Fruit fly (Drosophila melanogaster) whole organism, wandering third instar larva: Measurements from ENCODE around the gene CG1142.

Experiments
- CG32264 ChIP-seq: fragments of 200-800 bp; sonication (Bioruptor generic); optimal IDR thresholded peaks from 2 replicates; lab custom pipeline; 2016; ENCODE audit warnings: missing biosample characterization, missing genetic modification characterization
- CG9705 ChIP-seq: fragments of 200-800 bp; sonication (Bioruptor generic); optimal IDR thresholded peaks from 2 replicates; lab custom pipeline; 2018; ENCODE audit warnings: missing biosample characterization, mild to moderate bottlenecking, missing genetic modification characterization
- CrebA ChIP-seq: fragments of 200-800 bp; sonication (Bioruptor generic); optimal IDR thresholded peaks from 2 replicates; lab custom pipeline; 2016; ENCODE audit warnings: missing biosample characterization, mild to moderate bottlenecking, missing genetic modification characterization, borderline replicate concordance
- Dif ChIP-seq: fragments of 200-275, 200-300 bp; sonication (Bioruptor generic); optimal IDR thresholded peaks from 2 replicates; lab custom pipeline; 2018; ENCODE audit warnings: missing biosample characterization, missing genetic modification characterization; ENCODE audit not compliant: partially characterized antibody
- GATAd ChIP-seq: sonication (Bioruptor generic); optimal IDR thresholded peaks from 2 replicates; lab custom pipeline; 2016; ENCODE audit warnings: missing biosample characterization, missing genetic modification characterization
- HLH106 ChIP-seq: fragments of 200-800 bp; optimal IDR thresholded peaks from 3 replicates; lab custom pipeline; 2019; ENCODE audit warnings: missing biosample characterization, mild to moderate bottlenecking, missing genetic modification characterization, moderate library complexity
- Hnf4 ChIP-seq: fragments of 200-800 bp; sonication (Bioruptor generic); optimal IDR thresholded peaks from 2 replicates; lab custom pipeline; 2016; ENCODE audit warnings: missing biosample characterization, mild to moderate bottlenecking, missing genetic modification characterization
- Hr78 ChIP-seq: fragments of >200 bp; optimal IDR thresholded peaks from 2 replicates; lab custom pipeline; 2017; ENCODE audit warnings: missing biosample characterization, missing genetic modification characterization
- Hr83 ChIP-seq: fragments of 200-300 bp; sonication (Bioruptor generic); optimal IDR thresholded peaks from 2 replicates; lab custom pipeline; 2016; ENCODE audit warnings: missing biosample characterization, mild to moderate bottlenecking, missing genetic modification characterization, moderate library complexity; ENCODE audit not compliant: poor library complexity, severe bottlenecking
- Myc ChIP-seq: fragments of >200 bp; optimal IDR thresholded peaks from 2 replicates; lab custom pipeline; 2017
- N ChIP-seq: fragments of >200 bp; optimal IDR thresholded peaks from 2 replicates; lab custom pipeline; 2018; ENCODE audit warnings: missing biosample characterization, missing external identifiers, missing genetic modification characterization
- OdsH ChIP-seq: fragments of 200-800 bp; sonication (Bioruptor generic); optimal IDR thresholded peaks from 2 replicates; lab custom pipeline; 2016; ENCODE audit warnings: missing biosample characterization, mild to moderate bottlenecking, missing genetic modification characterization
- Rel ChIP-seq, 2 experiments: fragments of 200-800 bp; sonication (Bioruptor generic) in 1 of 2; optimal IDR thresholded peaks; 2 replicates in 1 of 2; 3 replicates in 1 of 2; lab custom pipeline; 2016 to 2019; ENCODE audit warnings: mild to moderate bottlenecking in 2 of 2, missing biosample characterization in 2 of 2, missing genetic modification characterization in 2 of 2, moderate library complexity in 1 of 2
- Sp1 ChIP-seq: fragments of 200-800 bp; sonication (Bioruptor generic); optimal IDR thresholded peaks from 3 replicates; lab custom pipeline; 2019; ENCODE audit warnings: missing biosample characterization, mild to moderate bottlenecking, missing genetic modification characterization, moderate library complexity
- Vsx2 ChIP-seq: fragments of 200-300, 225-300 bp; sonication (Bioruptor generic); optimal IDR thresholded peaks from 2 replicates; lab custom pipeline; 2018; ENCODE audit warnings: missing biosample characterization, missing genetic modification characterization; ENCODE audit not compliant: partially characterized antibody
- br ChIP-seq: fragments of 200-800 bp; sonication (Bioruptor generic); optimal IDR thresholded peaks from 2 replicates; lab custom pipeline; 2016; ENCODE audit warnings: missing biosample characterization, missing genetic modification characterization
- dl ChIP-seq, 2 experiments: fragments of 175-275, 200-275 bp in 1 of 2; fragments of 200-275 bp in 1 of 2; sonication (Bioruptor generic); optimal IDR thresholded peaks; lab custom pipeline; 2018; ENCODE audit warnings: mild to moderate bottlenecking in 2 of 2, missing biosample characterization in 2 of 2, missing genetic modification characterization in 2 of 2, moderate library complexity in 2 of 2; ENCODE audit not compliant: partially characterized antibody in 2 of 2, insufficient read depth in 1 of 2
- dmrt93B ChIP-seq: fragments of 200-800 bp; sonication (Bioruptor generic); optimal IDR thresholded peaks from 2 replicates; lab custom pipeline; 2018; ENCODE audit warnings: missing biosample characterization, mild to moderate bottlenecking, missing genetic modification characterization
- dsf ChIP-seq: sonication (Bioruptor generic); optimal IDR thresholded peaks from 2 replicates; lab custom pipeline; 2016; ENCODE audit warnings: missing biosample characterization, missing genetic modification characterization, borderline replicate concordance
- ey ChIP-seq: fragments of 200-800 bp; sonication (Bioruptor generic); optimal IDR thresholded peaks from 2 replicates; lab custom pipeline; 2016; ENCODE audit warnings: missing biosample characterization, missing genetic modification characterization
- foxo ChIP-seq, 2 experiments: fragments of 200-800 bp; sonication (Bioruptor generic); optimal IDR thresholded peaks; 2 replicates in 1 of 2; 3 replicates in 1 of 2; lab custom pipeline; 2016 to 2017; ENCODE audit warnings: missing biosample characterization in 2 of 2, missing genetic modification characterization in 2 of 2
- fru ChIP-seq: fragments of 200-800 bp; sonication (Bioruptor generic); optimal IDR thresholded peaks from 3 replicates; lab custom pipeline; 2016; ENCODE audit warnings: missing biosample characterization, mild to moderate bottlenecking, missing genetic modification characterization
- h ChIP-seq: fragments of 200-800 bp; sonication (Bioruptor generic); optimal IDR thresholded peaks from 3 replicates; lab custom pipeline; 2016; ENCODE audit warnings: missing biosample characterization, mild to moderate bottlenecking, missing genetic modification characterization
- jim ChIP-seq: fragments of 175-275, 200-325 bp; sonication (Bioruptor generic); optimal IDR thresholded peaks from 2 replicates; lab custom pipeline; 2016; ENCODE audit warnings: missing biosample characterization, mild to moderate bottlenecking, missing genetic modification characterization
- lola ChIP-seq: fragments of >200 bp; optimal IDR thresholded peaks from 2 replicates; lab custom pipeline; 2017; ENCODE audit warnings: missing biosample characterization, missing genetic modification characterization
- pan ChIP-seq: fragments of >200 bp; optimal IDR thresholded peaks from 2 replicates; lab custom pipeline; 2017
- psq ChIP-seq: fragments of 200-800 bp; sonication (Bioruptor generic); optimal IDR thresholded peaks from 3 replicates; lab custom pipeline; 2017; ENCODE audit warnings: missing biosample characterization, mild to moderate bottlenecking, missing genetic modification characterization, moderate library complexity
- rgr ChIP-seq: fragments of 200-800 bp; sonication (Bioruptor generic); optimal IDR thresholded peaks from 3 replicates; lab custom pipeline; 2016; ENCODE audit warnings: missing biosample characterization, mild to moderate bottlenecking, missing genetic modification characterization
- sage ChIP-seq: fragments of 200-800 bp; sonication (Bioruptor generic); optimal IDR thresholded peaks from 2 replicates; lab custom pipeline; 2016; ENCODE audit warnings: missing biosample characterization, mild to moderate bottlenecking, missing genetic modification characterization
- sv ChIP-seq: fragments of 200-800 bp; sonication (Bioruptor generic); optimal IDR thresholded peaks from 3 replicates; lab custom pipeline; 2016; ENCODE audit warnings: missing biosample characterization, missing genetic modification characterization
- tai ChIP-seq: sonication (Bioruptor generic); optimal IDR thresholded peaks from 2 replicates; lab custom pipeline; 2016; ENCODE audit warnings: missing biosample characterization, missing genetic modification characterization
- usp ChIP-seq: fragments of >200 bp; optimal IDR thresholded peaks from 2 replicates; lab custom pipeline; 2017; ENCODE audit warnings: missing biosample characterization, missing genetic modification characterization

CG1142 gene

dm6 chr3R:7506314-7506988 lies 32.9 kb upstream of the CG1142 start:
- TF ChIP-seq rgr (GFP tag; lab: Kevin White, UChicago) (peak; percentile 55), fru (GFP tag; lab: Kevin White, UChicago) (peak; percentile 47), HLH106 (tag; lab: Kevin White, UChicago) (peak; percentile 50), N (GFP tag; lab: Kevin White, UChicago) (no peak), psq (peak; percentile 11), foxo (GFP tag; optimal IDR thresholded peaks at IDR 0.05; lab: Kevin White, UChicago) (peak in 1 of 2 experiments; percentile 60), OdsH (GFP tag; lab: Kevin White, UChicago) (peak; percentile 57), br (GFP tag; lab: Kevin White, UChicago) (peak; percentile 10), h (GFP tag; lab: Kevin White, UChicago) (peak; percentile 63), ey (peak; percentile 45), Hnf4 (GFP tag; lab: Kevin White, UChicago) (peak; percentile 35), dl (GFP tag; optimal IDR thresholded peaks at IDR 0.05; lab: Kevin White, UChicago; ENCODE audit: insufficient read depth in 1 of 2, partially characterized antibody in 2 of 2) (no peak), sage (GFP tag; lab: Kevin White, UChicago) (no peak), sv (peak; percentile 83)
- TF ChIP-seq, all 38 proteins: peak for 11

- TF ChIP-seq Myc (lab: Kevin White, UChicago), result no peak
- peak; percentile 24 for TF ChIP-seq CrebA (GFP tag; lab: Kevin White, UChicago)
- TF ChIP-seq psq, result no peak
- TF ChIP-seq CG9705 (GFP tag; lab: Kevin White, UChicago), result no peak
- peak in 1 of 2 experiments; percentile 4 for TF ChIP-seq foxo (GFP tag; optimal IDR thresholded peaks at IDR 0.05; lab: Kevin White, UChicago)
- TF ChIP-seq fru (GFP tag; lab: Kevin White, UChicago), result no peak
- no peak for TF ChIP-seq CG32264
- no peak for TF ChIP-seq lola (GFP tag; lab: Kevin White, UChicago)
- no peak for TF ChIP-seq Vsx2 (GFP tag; lab: Kevin White, UChicago)
- TF ChIP-seq Dif (GFP tag; lab: Kevin White, UChicago), result no peak
- TF ChIP-seq GATAd, result no peak
- no peak for TF ChIP-seq sage (GFP tag; lab: Kevin White, UChicago)
- TF ChIP-seq pan (lab: Kevin White, UChicago), result no peak
- TF ChIP-seq Hr83 (GFP tag; lab: Kevin White, UChicago), result no peak
- TF ChIP-seq Hr78 (GFP tag; lab: Kevin White, UChicago), result no peak
- no peak for TF ChIP-seq Rel (GFP tag; optimal IDR thresholded peaks at IDR 0.05; lab: Kevin White, UChicago)
- TF ChIP-seq Rel (tag; optimal IDR thresholded peaks at IDR 0.05; lab: Kevin White, UChicago), result peak; percentile 69
- peak; percentile 55 for TF ChIP-seq h (GFP tag; lab: Kevin White, UChicago)
- TF ChIP-seq ey, result no peak
- TF ChIP-seq tai (GFP tag; lab: Kevin White, UChicago), result no peak
- TF ChIP-seq sv, result no peak
- TF ChIP-seq N (GFP tag; lab: Kevin White, UChicago), result no peak
- TF ChIP-seq dmrt93B (GFP tag; lab: Kevin White, UChicago), result no peak
- TF ChIP-seq br (GFP tag; lab: Kevin White, UChicago), result peak; percentile 0
- TF ChIP-seq dsf (GFP tag; lab: Kevin White, UChicago), result no peak
These were observed 31.6 kb upstream of the CG1142 start, which contains the start of gene alpha-Est9 for dm6 chr3R:7504989-7505761. Gene alpha-Est9, minus strand, starts transcription at chr3R:7505098.

dm6 chr3R:7503216-7503615 lies 29.6 kb upstream of the CG1142 start:
- no peak for TF ChIP-seq Hr83 (GFP tag; lab: Kevin White, UChicago)
- no peak for TF ChIP-seq usp (GFP tag; lab: Kevin White, UChicago)
- no peak for TF ChIP-seq OdsH (GFP tag; lab: Kevin White, UChicago)
- no peak for TF ChIP-seq CG32264
- no peak for TF ChIP-seq Dif (GFP tag; lab: Kevin White, UChicago)
- no peak for TF ChIP-seq Myc (lab: Kevin White, UChicago)
- TF ChIP-seq HLH106 (tag; lab: Kevin White, UChicago), result no peak
- TF ChIP-seq dsf (GFP tag; lab: Kevin White, UChicago), result no peak
- TF ChIP-seq rgr (GFP tag; lab: Kevin White, UChicago), result no peak
- TF ChIP-seq jim, result no peak
- no peak for TF ChIP-seq ey
- no peak for TF ChIP-seq Vsx2 (GFP tag; lab: Kevin White, UChicago)
- TF ChIP-seq Rel (GFP tag; optimal IDR thresholded peaks at IDR 0.05; lab: Kevin White, UChicago), result no peak
- TF ChIP-seq Rel (tag; optimal IDR thresholded peaks at IDR 0.05; lab: Kevin White, UChicago), result no peak
- TF ChIP-seq pan (lab: Kevin White, UChicago), result no peak
- no peak for TF ChIP-seq CrebA (GFP tag; lab: Kevin White, UChicago)
- no peak for TF ChIP-seq h (GFP tag; lab: Kevin White, UChicago)
- no peak for TF ChIP-seq Sp1 (GFP tag; lab: Kevin White, UChicago)
- no peak for TF ChIP-seq dmrt93B (GFP tag; lab: Kevin White, UChicago)
